Worm (Caenorhabditis elegans) whole organism, L2 larva: ENCODE measurements around the gene ule-3.

Experiments
- C34F6.9 ChIP-seq: fragments of 150-350 bp; optimal IDR thresholded peaks from 2 replicates; lab custom pipeline; 2014; ENCODE audit warnings: missing biosample characterization, missing genetic modification characterization
- F13H6.1 ChIP-seq: sonication (generic microtip); optimal IDR thresholded peaks from 2 replicates; lab custom pipeline; 2016; ENCODE audit warnings: missing genetic modification characterization, missing compliant biosample characterization
- R02D3.7 ChIP-seq: fragments of 150-350 bp; optimal IDR thresholded peaks from 2 replicates; lab custom pipeline; 2014; ENCODE audit warnings: missing biosample characterization, missing genetic modification characterization
- Y55F3AM.14 ChIP-seq: fragments of 200-800 bp; sonication (Bioruptor generic); optimal IDR thresholded peaks from 2 replicates; lab custom pipeline; 2018; ENCODE audit warnings: mild to moderate bottlenecking, missing genetic modification characterization, missing compliant biosample characterization
- ZK546.5 ChIP-seq: sonication (generic microtip); optimal IDR thresholded peaks from 2 replicates; lab custom pipeline; 2017; ENCODE audit warnings: missing biosample characterization, missing genetic modification characterization
- alr-1 ChIP-seq: fragments of 150-350 bp; optimal IDR thresholded peaks from 2 replicates; lab custom pipeline; 2014; ENCODE audit warnings: missing biosample characterization, missing genetic modification characterization
- aly-2 ChIP-seq: fragments of 150-350 bp; optimal IDR thresholded peaks from 2 replicates; lab custom pipeline; 2014; ENCODE audit warnings: missing biosample characterization, missing genetic modification characterization
- blmp-1 ChIP-seq: sonication (generic microtip); optimal IDR thresholded peaks from 2 replicates; lab custom pipeline; 2017; ENCODE audit warnings: missing genetic modification characterization, mild to moderate bottlenecking, missing compliant biosample characterization, antibody characterized with exemption, moderate library complexity; ENCODE audit not compliant: insufficient read depth
- crh-2 ChIP-seq: sonication (generic microtip); optimal IDR thresholded peaks from 2 replicates; lab custom pipeline; 2017; ENCODE audit warnings: missing biosample characterization, missing genetic modification characterization
- dmd-4 ChIP-seq: sonication (generic microtip); optimal IDR thresholded peaks from 2 replicates; lab custom pipeline; 2017; ENCODE audit warnings: missing biosample characterization, missing genetic modification characterization
- egl-27 ChIP-seq: sonication (generic microtip); optimal IDR thresholded peaks from 3 replicates; lab custom pipeline; 2017; ENCODE audit warnings: missing biosample characterization, missing genetic modification reagents, missing genetic modification characterization
- elt-1 ChIP-seq: fragments of 150-350 bp; optimal IDR thresholded peaks from 2 replicates; lab custom pipeline; 2014; ENCODE audit warnings: missing biosample characterization, missing genetic modification characterization
- elt-3 ChIP-seq: sonication (generic microtip); optimal IDR thresholded peaks from 2 replicates; lab custom pipeline; 2017; ENCODE audit warnings: missing biosample characterization, missing genetic modification characterization
- gmeb-1 ChIP-seq: fragments of 150-350 bp; optimal IDR thresholded peaks from 2 replicates; lab custom pipeline; 2014; ENCODE audit warnings: missing biosample characterization, missing genetic modification characterization
- lin-39 ChIP-seq: fragments of 150-350 bp; optimal IDR thresholded peaks from 2 replicates; lab custom pipeline; 2014; ENCODE audit warnings: missing biosample characterization, missing genetic modification reagents, missing genetic modification characterization
- lsy-2 ChIP-seq, 2 experiments: fragments of 150-350 bp in 1 of 2; sonication (generic microtip) in 1 of 2; optimal IDR thresholded peaks; 2 replicates each; lab custom pipeline; 2014 to 2017; ENCODE audit warnings: missing biosample characterization in 2 of 2, missing genetic modification characterization in 2 of 2
- mab-5 ChIP-seq: fragments of 150-350 bp; optimal IDR thresholded peaks from 2 replicates; lab custom pipeline; 2014; ENCODE audit warnings: missing biosample characterization, missing genetic modification characterization
- mbf-1 ChIP-seq: sonication (generic microtip); optimal IDR thresholded peaks from 2 replicates; lab custom pipeline; 2017; ENCODE audit warnings: missing biosample characterization, missing genetic modification characterization
- mdl-1 ChIP-seq, 2 experiments: fragments of 150-350 bp in 1 of 2; sonication (generic microtip) in 1 of 2; optimal IDR thresholded peaks; 2 replicates each; lab custom pipeline; 2017; ENCODE audit warnings: missing biosample characterization in 2 of 2, missing genetic modification characterization in 2 of 2
- nhr-10 ChIP-seq: sonication (generic microtip); optimal IDR thresholded peaks from 2 replicates; lab custom pipeline; 2017; ENCODE audit warnings: missing biosample characterization, missing genetic modification characterization
- nhr-12 ChIP-seq: fragments of 150-350 bp; optimal IDR thresholded peaks from 2 replicates; lab custom pipeline; 2014; ENCODE audit warnings: missing biosample characterization, missing genetic modification characterization
- nhr-21 ChIP-seq: fragments of 150-350 bp; optimal IDR thresholded peaks from 2 replicates; lab custom pipeline; 2014; ENCODE audit warnings: missing biosample characterization, missing genetic modification characterization
- nhr-23 ChIP-seq: fragments of 150-350 bp; optimal IDR thresholded peaks from 2 replicates; lab custom pipeline; 2014; ENCODE audit warnings: missing biosample characterization, missing genetic modification reagents, missing genetic modification characterization
- nhr-237 ChIP-seq: fragments of 150-350 bp; optimal IDR thresholded peaks from 2 replicates; lab custom pipeline; 2014; ENCODE audit warnings: missing biosample characterization, missing genetic modification characterization
- nhr-25 ChIP-seq: fragments of 150-350 bp; sonication (generic microtip); optimal IDR thresholded peaks from 3 replicates; lab custom pipeline; 2014; ENCODE audit warnings: missing biosample characterization, missing genetic modification characterization
- nhr-6 ChIP-seq: fragments of 150-350 bp; optimal IDR thresholded peaks from 2 replicates; lab custom pipeline; 2014; ENCODE audit warnings: missing biosample characterization, missing genetic modification characterization
- nhr-77 ChIP-seq: fragments of 150-350 bp; optimal IDR thresholded peaks from 2 replicates; lab custom pipeline; 2014; ENCODE audit warnings: missing biosample characterization, missing genetic modification characterization
- peb-1 ChIP-seq: fragments of 150-350 bp; optimal IDR thresholded peaks from 2 replicates; lab custom pipeline; 2014; ENCODE audit warnings: missing biosample characterization, missing genetic modification characterization
- sem-4 ChIP-seq: fragments of 150-350 bp; optimal IDR thresholded peaks from 2 replicates; lab custom pipeline; 2014; ENCODE audit warnings: missing biosample characterization, missing genetic modification reagents, missing genetic modification characterization
- skn-1 ChIP-seq: sonication (generic microtip); optimal IDR thresholded peaks from 2 replicates; lab custom pipeline; 2017; ENCODE audit warnings: missing biosample characterization, missing genetic modification characterization
- sma-9 ChIP-seq, 2 experiments: fragments of 150-350 bp in 1 of 2; sonication (generic microtip) in 1 of 2; optimal IDR thresholded peaks; 2 replicates each; lab custom pipeline; 2014 to 2016; ENCODE audit warnings: missing genetic modification characterization in 2 of 2, mild to moderate bottlenecking in 1 of 2, missing biosample characterization in 1 of 2, missing compliant biosample characterization in 1 of 2, missing genetic modification reagents in 1 of 2, moderate library complexity in 1 of 2
- snpc-4 ChIP-seq: fragments of 150-350 bp; optimal IDR thresholded peaks from 2 replicates; lab custom pipeline; 2014; ENCODE audit warnings: missing biosample characterization, missing genetic modification characterization
- unc-39 ChIP-seq: fragments of 150-350 bp; optimal IDR thresholded peaks from 2 replicates; lab custom pipeline; 2014; ENCODE audit warnings: missing biosample characterization, missing genetic modification characterization
- unc-55 ChIP-seq: fragments of 150-350 bp; sonication (generic microtip); optimal IDR thresholded peaks from 3 replicates; lab custom pipeline; 2014; ENCODE audit warnings: missing biosample characterization, missing genetic modification reagents, missing genetic modification characterization
- unc-62 ChIP-seq: fragments of 150-350 bp; optimal IDR thresholded peaks from 2 replicates; lab custom pipeline; 2014; ENCODE audit warnings: missing biosample characterization, missing genetic modification reagents, missing genetic modification characterization
- zag-1 ChIP-seq: fragments of 150-350 bp; optimal IDR thresholded peaks from 2 replicates; lab custom pipeline; 2014; ENCODE audit warnings: missing biosample characterization, missing genetic modification characterization
- ztf-1 ChIP-seq: fragments of 200-800 bp; sonication (Bioruptor generic); conservative IDR thresholded peaks from 2 replicates; pipeline ENCODE4 v1.3.6; 2022; ENCODE audit warnings: missing genetic modification characterization, missing compliant biosample characterization
- ztf-11 ChIP-seq: sonication (generic microtip); optimal IDR thresholded peaks from 2 replicates; lab custom pipeline; 2017; ENCODE audit warnings: missing biosample characterization, missing genetic modification characterization

The ule-3 gene

DNA sequence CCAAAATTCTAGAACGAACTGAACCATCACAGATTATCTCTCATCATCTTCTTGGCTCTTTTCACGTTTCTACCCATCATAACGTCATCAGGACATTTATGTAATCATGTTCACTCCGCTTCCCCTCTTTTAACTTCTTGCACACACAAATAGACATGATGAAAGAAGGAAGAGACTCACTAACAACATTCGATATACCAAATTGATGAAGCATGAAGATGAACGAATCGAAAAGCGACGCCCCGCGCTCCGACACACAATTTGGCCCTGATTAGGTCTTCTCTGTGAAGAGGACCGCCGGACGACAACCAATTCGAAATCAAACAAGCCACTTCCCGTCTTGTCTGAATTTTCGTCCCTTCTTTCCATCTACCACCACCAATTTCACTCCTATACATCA is 24.9 kb downstream of the ule-3 start:
- TF ChIP-seq nhr-23 (no peak), ZK546.5 (tag; lab: Kevin White, UChicago) (no peak), peb-1 (tag; lab: Kevin White, UChicago) (no peak), ztf-11 (no peak), nhr-12 (tag; lab: Kevin White, UChicago) (no peak), elt-3 (tag; lab: Kevin White, UChicago) (no peak), zag-1 (no peak), unc-39 (no peak)

- TF ChIP-seq lsy-2 (tag; optimal IDR thresholded peaks at IDR 0.05; lab: Kevin White, UChicago) (no peak), ztf-1 (GFP tag; lab: Robert Waterston, UW) (no peak), unc-62 (no peak), nhr-12 (tag; lab: Kevin White, UChicago) (no peak), R02D3.7 (no peak), nhr-25 (tag; lab: Kevin White, UChicago) (no peak), alr-1 (tag; lab: Kevin White, UChicago) (no peak), mab-5 (tag; lab: Kevin White, UChicago) (no peak), unc-55 (GFP tag; lab: Kevin White, UChicago) (no peak), ZK546.5 (tag; lab: Kevin White, UChicago) (no peak), F13H6.1 (tag; lab: Kevin White, UChicago) (no peak), elt-1 (tag; lab: Kevin White, UChicago) (no peak), nhr-6 (tag; lab: Kevin White, UChicago) (no peak), ztf-11 (no peak), C34F6.9 (tag; lab: Kevin White, UChicago) (no peak)
Observed at ce11 chrV:10824711-10825110, 31.1 kb downstream of the ule-3 start, which contains the start of gene nrx-1. Gene nrx-1, plus strand, starts transcription at chrV:10825011.

- TF ChIP-seq zag-1: no peak
- TF ChIP-seq unc-55 (GFP tag; lab: Kevin White, UChicago): peak; percentile 91
Observed at ce11 chrV:10832862-10833261, 39.3 kb downstream of the ule-3 start.

DNA sequence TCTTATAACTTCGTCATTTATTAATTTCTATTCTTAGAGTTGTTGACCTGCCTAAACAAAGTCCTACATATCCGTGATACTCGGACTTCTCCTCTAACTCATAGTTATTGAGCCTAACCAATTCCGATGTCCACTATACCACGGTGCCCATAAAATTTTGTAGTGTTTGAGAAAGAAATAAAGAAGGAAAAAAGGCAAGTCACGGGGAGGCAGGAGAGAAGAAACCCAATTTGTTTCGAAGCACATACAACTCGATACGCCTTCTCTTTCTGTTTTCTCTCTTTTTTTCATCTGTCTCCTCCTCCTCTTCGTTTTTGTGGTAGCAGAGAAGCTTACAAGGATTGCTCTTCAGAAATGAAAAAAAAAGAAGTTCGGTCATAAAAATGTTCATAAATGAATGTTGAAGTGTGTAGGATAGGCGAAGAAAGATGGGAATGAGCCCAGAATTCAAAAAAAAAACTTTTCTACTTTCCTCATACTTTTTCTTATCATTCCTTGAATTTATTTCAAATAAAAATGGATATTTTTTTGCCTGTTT is 41.2 kb downstream of the ule-3 start:
- no peak for TF ChIP-seq skn-1 (tag; lab: Kevin White, UChicago)
- no peak for TF ChIP-seq F13H6.1 (tag; lab: Kevin White, UChicago)
- no peak for TF ChIP-seq R02D3.7
- no peak for TF ChIP-seq nhr-237 (tag; lab: Kevin White, UChicago)
- TF ChIP-seq unc-39: no peak
- TF ChIP-seq aly-2: no peak
- no peak for TF ChIP-seq nhr-21
- TF ChIP-seq peb-1 (tag; lab: Kevin White, UChicago): no peak
- no peak for TF ChIP-seq crh-2 (tag; lab: Kevin White, UChicago)
- no peak for TF ChIP-seq sma-9 (GFP tag; optimal IDR thresholded peaks at IDR 0.05; lab: Kevin White, UChicago)
- no peak for TF ChIP-seq sma-9 (tag; optimal IDR thresholded peaks at IDR 0.05; lab: Kevin White, UChicago)
- TF ChIP-seq nhr-10 (tag; lab: Kevin White, UChicago): no peak
- TF ChIP-seq lin-39: no peak
- TF ChIP-seq egl-27 (tag; lab: Kevin White, UChicago): no peak
- TF ChIP-seq sem-4 (tag; lab: Kevin White, UChicago): no peak
- TF ChIP-seq mbf-1 (tag; lab: Kevin White, UChicago): no peak
- TF ChIP-seq unc-55 (GFP tag; lab: Kevin White, UChicago): peak; percentile 44
- TF ChIP-seq snpc-4 (tag; lab: Kevin White, UChicago): no peak
- peak; percentile 53 for TF ChIP-seq C34F6.9 (tag; lab: Kevin White, UChicago)
- no peak for TF ChIP-seq nhr-6 (tag; lab: Kevin White, UChicago)
- no peak for TF ChIP-seq unc-62
- TF ChIP-seq nhr-23: no peak
- peak; percentile 25 for TF ChIP-seq zag-1
- no peak for TF ChIP-seq mdl-1 (tag; optimal IDR thresholded peaks at IDR 0.05; lab: Kevin White, UChicago)
- TF ChIP-seq nhr-77 (tag; lab: Kevin White, UChicago): no peak
- no peak for TF ChIP-seq dmd-4 (tag; lab: Kevin White, UChicago)
- TF ChIP-seq lsy-2 (tag; optimal IDR thresholded peaks at IDR 0.05; lab: Kevin White, UChicago): peak in 1 of 2 experiments; percentile 10
- no peak for TF ChIP-seq elt-3 (tag; lab: Kevin White, UChicago)
- TF ChIP-seq blmp-1 (tag; lab: Kevin White, UChicago): no peak
- TF ChIP-seq gmeb-1 (tag; lab: Kevin White, UChicago): no peak
- no peak for TF ChIP-seq Y55F3AM.14 (GFP tag; lab: Kevin White, UChicago)
- TF ChIP-seq ztf-11: no peak
